Fruit fly (Drosophila melanogaster) whole organism, wandering third instar larva: ENCODE results near the gene Usp12-46.

ENCODE experiments used
- Abd-B ChIP-seq: fragments of >200 bp; optimal IDR thresholded peaks from 2 replicates; lab custom pipeline; 2017; ENCODE audit warnings: missing biosample characterization, missing genetic modification characterization
- CG32264 ChIP-seq: fragments of 200-800 bp; sonication (Bioruptor generic); optimal IDR thresholded peaks from 2 replicates; lab custom pipeline; 2016; ENCODE audit warnings: missing biosample characterization, missing genetic modification characterization
- CG9705 ChIP-seq: fragments of 200-800 bp; sonication (Bioruptor generic); optimal IDR thresholded peaks from 2 replicates; lab custom pipeline; 2018; ENCODE audit warnings: missing biosample characterization, mild to moderate bottlenecking, missing genetic modification characterization
- CrebA ChIP-seq: fragments of 200-800 bp; sonication (Bioruptor generic); optimal IDR thresholded peaks from 2 replicates; lab custom pipeline; 2016; ENCODE audit warnings: missing biosample characterization, mild to moderate bottlenecking, missing genetic modification characterization, borderline replicate concordance
- Dfd ChIP-seq: fragments of >200 bp; optimal IDR thresholded peaks from 2 replicates; lab custom pipeline; 2017; ENCODE audit warnings: missing biosample characterization, missing genetic modification characterization
- GATAd ChIP-seq: sonication (Bioruptor generic); optimal IDR thresholded peaks from 2 replicates; lab custom pipeline; 2016; ENCODE audit warnings: missing biosample characterization, missing genetic modification characterization
- HLH106 ChIP-seq: fragments of 200-800 bp; optimal IDR thresholded peaks from 3 replicates; lab custom pipeline; 2019; ENCODE audit warnings: missing biosample characterization, mild to moderate bottlenecking, missing genetic modification characterization, moderate library complexity
- Hnf4 ChIP-seq: fragments of 200-800 bp; sonication (Bioruptor generic); optimal IDR thresholded peaks from 2 replicates; lab custom pipeline; 2016; ENCODE audit warnings: missing biosample characterization, mild to moderate bottlenecking, missing genetic modification characterization
- Hr78 ChIP-seq: fragments of >200 bp; optimal IDR thresholded peaks from 2 replicates; lab custom pipeline; 2017; ENCODE audit warnings: missing biosample characterization, missing genetic modification characterization
- Hr83 ChIP-seq: fragments of 200-300 bp; sonication (Bioruptor generic); optimal IDR thresholded peaks from 2 replicates; lab custom pipeline; 2016; ENCODE audit warnings: missing biosample characterization, mild to moderate bottlenecking, missing genetic modification characterization, moderate library complexity; ENCODE audit not compliant: poor library complexity, severe bottlenecking
- Jra ChIP-seq: sonication (Bioruptor generic); optimal IDR thresholded peaks from 2 replicates; lab custom pipeline; 2016; ENCODE audit warnings: missing biosample characterization, missing genetic modification characterization
- Mio ChIP-seq: sonication (Bioruptor generic); optimal IDR thresholded peaks from 2 replicates; lab custom pipeline; 2016; ENCODE audit warnings: missing biosample characterization, missing genetic modification characterization
- Myc ChIP-seq: fragments of >200 bp; optimal IDR thresholded peaks from 2 replicates; lab custom pipeline; 2017
- N ChIP-seq: fragments of >200 bp; optimal IDR thresholded peaks from 2 replicates; lab custom pipeline; 2018; ENCODE audit warnings: missing biosample characterization, missing external identifiers, missing genetic modification characterization
- OdsH ChIP-seq: fragments of 200-800 bp; sonication (Bioruptor generic); optimal IDR thresholded peaks from 2 replicates; lab custom pipeline; 2016; ENCODE audit warnings: missing biosample characterization, mild to moderate bottlenecking, missing genetic modification characterization
- Sp1 ChIP-seq: fragments of 200-800 bp; sonication (Bioruptor generic); optimal IDR thresholded peaks from 3 replicates; lab custom pipeline; 2019; ENCODE audit warnings: missing biosample characterization, mild to moderate bottlenecking, missing genetic modification characterization, moderate library complexity
- br ChIP-seq: fragments of 200-800 bp; sonication (Bioruptor generic); optimal IDR thresholded peaks from 2 replicates; lab custom pipeline; 2016; ENCODE audit warnings: missing biosample characterization, missing genetic modification characterization
- brk ChIP-seq: fragments of 200-800 bp; sonication (Bioruptor generic); optimal IDR thresholded peaks from 2 replicates; lab custom pipeline; 2016; ENCODE audit warnings: missing biosample characterization, mild to moderate bottlenecking, missing genetic modification characterization
- dl ChIP-seq, 2 experiments: fragments of 175-275, 200-275 bp in 1 of 2; fragments of 200-275 bp in 1 of 2; sonication (Bioruptor generic); optimal IDR thresholded peaks; lab custom pipeline; 2018; ENCODE audit warnings: mild to moderate bottlenecking in 2 of 2, missing biosample characterization in 2 of 2, missing genetic modification characterization in 2 of 2, moderate library complexity in 2 of 2; ENCODE audit not compliant: partially characterized antibody in 2 of 2, insufficient read depth in 1 of 2
- dmrt93B ChIP-seq: fragments of 200-800 bp; sonication (Bioruptor generic); optimal IDR thresholded peaks from 2 replicates; lab custom pipeline; 2018; ENCODE audit warnings: missing biosample characterization, mild to moderate bottlenecking, missing genetic modification characterization
- dsf ChIP-seq: sonication (Bioruptor generic); optimal IDR thresholded peaks from 2 replicates; lab custom pipeline; 2016; ENCODE audit warnings: missing biosample characterization, missing genetic modification characterization, borderline replicate concordance
- ey ChIP-seq: fragments of 200-800 bp; sonication (Bioruptor generic); optimal IDR thresholded peaks from 2 replicates; lab custom pipeline; 2016; ENCODE audit warnings: missing biosample characterization, missing genetic modification characterization
- foxo ChIP-seq, 2 experiments: fragments of 200-800 bp; sonication (Bioruptor generic); optimal IDR thresholded peaks; 2 replicates in 1 of 2; 3 replicates in 1 of 2; lab custom pipeline; 2016 to 2017; ENCODE audit warnings: missing biosample characterization in 2 of 2, missing genetic modification characterization in 2 of 2
- fru ChIP-seq: fragments of 200-800 bp; sonication (Bioruptor generic); optimal IDR thresholded peaks from 3 replicates; lab custom pipeline; 2016; ENCODE audit warnings: missing biosample characterization, mild to moderate bottlenecking, missing genetic modification characterization
- pan ChIP-seq: fragments of >200 bp; optimal IDR thresholded peaks from 2 replicates; lab custom pipeline; 2017
- psq ChIP-seq: fragments of 200-800 bp; sonication (Bioruptor generic); optimal IDR thresholded peaks from 3 replicates; lab custom pipeline; 2017; ENCODE audit warnings: missing biosample characterization, mild to moderate bottlenecking, missing genetic modification characterization, moderate library complexity
- rgr ChIP-seq: fragments of 200-800 bp; sonication (Bioruptor generic); optimal IDR thresholded peaks from 3 replicates; lab custom pipeline; 2016; ENCODE audit warnings: missing biosample characterization, mild to moderate bottlenecking, missing genetic modification characterization
- sage ChIP-seq: fragments of 200-800 bp; sonication (Bioruptor generic); optimal IDR thresholded peaks from 2 replicates; lab custom pipeline; 2016; ENCODE audit warnings: missing biosample characterization, mild to moderate bottlenecking, missing genetic modification characterization
- sv ChIP-seq: fragments of 200-800 bp; sonication (Bioruptor generic); optimal IDR thresholded peaks from 3 replicates; lab custom pipeline; 2016; ENCODE audit warnings: missing biosample characterization, missing genetic modification characterization
- tai ChIP-seq: sonication (Bioruptor generic); optimal IDR thresholded peaks from 2 replicates; lab custom pipeline; 2016; ENCODE audit warnings: missing biosample characterization, missing genetic modification characterization
- usp ChIP-seq: fragments of >200 bp; optimal IDR thresholded peaks from 2 replicates; lab custom pipeline; 2017; ENCODE audit warnings: missing biosample characterization, missing genetic modification characterization

The Usp12-46 gene

DNA sequence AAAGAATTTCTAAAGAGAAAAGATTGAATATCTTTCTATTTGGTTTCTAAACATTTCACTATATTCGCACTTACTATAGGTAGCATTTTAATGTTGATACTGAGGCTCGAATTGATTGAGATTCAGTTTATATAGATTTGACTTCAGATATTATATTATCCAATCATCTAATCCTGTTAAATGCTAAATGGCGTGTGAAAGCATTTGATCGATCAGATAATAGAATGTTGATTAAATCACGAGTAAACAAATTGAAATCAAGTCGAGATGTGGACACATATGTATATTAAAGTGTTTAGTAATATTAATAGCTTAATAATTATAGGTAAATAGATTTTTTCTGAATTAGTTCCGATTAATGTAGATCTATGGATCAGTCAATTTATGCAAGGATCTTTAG, 20.2 kb downstream of the Usp12-46 start, which contains the start of gene CG43094:
TSS of gene CG43094 (minus strand) at position 101 of the 400 bp plus-strand sequence.
- TF ChIP-seq OdsH (GFP tag; lab: Kevin White, UChicago) (no peak), Sp1 (GFP tag; lab: Kevin White, UChicago) (no peak), dsf (GFP tag; lab: Kevin White, UChicago) (no peak), N (GFP tag; lab: Kevin White, UChicago) (no peak), Myc (lab: Kevin White, UChicago) (no peak), ey (no peak), dmrt93B (GFP tag; lab: Kevin White, UChicago) (no peak), Dfd (no peak), br (GFP tag; lab: Kevin White, UChicago) (no peak), tai (GFP tag; lab: Kevin White, UChicago) (no peak), Hr83 (GFP tag; lab: Kevin White, UChicago) (no peak), fru (GFP tag; lab: Kevin White, UChicago) (no peak), CrebA (GFP tag; lab: Kevin White, UChicago) (no peak), CG9705 (GFP tag; lab: Kevin White, UChicago) (no peak), GATAd (no peak), psq (no peak), Hr78 (GFP tag; lab: Kevin White, UChicago) (no peak), pan (no peak)

DNA sequence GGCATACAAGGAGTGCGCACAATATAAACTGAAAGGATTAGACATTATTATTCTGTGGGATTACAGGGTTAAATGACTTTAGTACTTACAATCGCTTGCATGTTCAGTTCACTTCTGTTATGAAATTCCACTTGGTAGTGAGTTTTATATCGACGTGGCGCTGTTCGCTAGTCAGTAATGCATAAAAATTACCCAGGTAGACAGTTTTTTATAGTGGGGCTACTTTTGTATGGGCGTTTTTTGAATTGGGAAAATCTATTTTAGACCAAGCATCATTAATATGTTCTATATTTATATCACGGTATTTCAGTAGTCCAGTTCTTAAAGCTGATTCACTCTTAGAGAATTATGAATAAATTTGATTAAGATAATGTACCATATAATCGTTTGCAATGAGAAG, 21.0 kb downstream of the Usp12-46 start, which contains the start of gene CG43095:
TSS of gene CG43095 (minus strand) at position 101 of the 400 bp plus-strand sequence.
- no peak for TF ChIP-seq Hnf4 (GFP tag; lab: Kevin White, UChicago)
- no peak for TF ChIP-seq sage (GFP tag; lab: Kevin White, UChicago)
- no peak for TF ChIP-seq Mio (GFP tag; lab: Kevin White, UChicago)
- TF ChIP-seq usp, result no peak
- TF ChIP-seq Hr83 (GFP tag; lab: Kevin White, UChicago), result no peak
- TF ChIP-seq Jra (GFP tag; lab: Kevin White, UChicago), result no peak
- no peak for TF ChIP-seq sv (GFP tag; lab: Kevin White, UChicago)
- no peak for TF ChIP-seq ey
- TF ChIP-seq Dfd, result no peak
- TF ChIP-seq HLH106 (tag; lab: Kevin White, UChicago), result no peak
- no peak for TF ChIP-seq Sp1 (GFP tag; lab: Kevin White, UChicago)
- TF ChIP-seq Hr78 (GFP tag; lab: Kevin White, UChicago), result no peak
- no peak for TF ChIP-seq CG9705 (GFP tag; lab: Kevin White, UChicago)
- no peak for TF ChIP-seq psq
- no peak for TF ChIP-seq dl (GFP tag; optimal IDR thresholded peaks at IDR 0.05; lab: Kevin White, UChicago; ENCODE audit: insufficient read depth in 1 of 2, partially characterized antibody in 2 of 2)
- no peak for TF ChIP-seq Myc (lab: Kevin White, UChicago)
- TF ChIP-seq CG32264 (GFP tag; lab: Kevin White, UChicago), result no peak
- TF ChIP-seq, all 38 proteins: peak for 0

DNA sequence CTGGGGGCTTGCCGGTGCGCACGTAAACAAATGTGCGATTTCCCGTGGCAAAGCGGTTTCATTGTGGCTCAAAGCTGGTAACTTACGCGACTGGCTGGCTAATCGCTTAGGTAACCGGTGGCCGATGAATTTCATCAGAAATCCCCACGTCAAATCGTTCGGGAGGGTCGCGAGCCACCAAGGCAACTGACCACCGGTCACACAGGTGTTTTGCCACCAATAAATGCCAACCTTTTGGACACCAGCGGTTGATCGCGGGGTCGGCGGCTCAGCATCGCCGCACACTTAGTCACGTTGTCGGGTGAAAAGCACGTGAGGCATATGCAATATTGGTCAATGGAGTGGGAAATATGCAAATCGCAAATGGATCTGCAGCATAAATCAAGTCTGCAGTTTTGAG, 25.8 kb downstream of the Usp12-46 start:
- TF ChIP-seq dl (GFP tag; optimal IDR thresholded peaks at IDR 0.05; lab: Kevin White, UChicago; ENCODE audit: insufficient read depth in 1 of 2, partially characterized antibody in 2 of 2) (no peak), foxo (GFP tag; optimal IDR thresholded peaks at IDR 0.05; lab: Kevin White, UChicago) (no peak), psq (no peak), Abd-B (GFP tag; lab: Kevin White, UChicago) (no peak), Sp1 (GFP tag; lab: Kevin White, UChicago) (no peak), GATAd (no peak), Mio (GFP tag; lab: Kevin White, UChicago) (no peak), sage (GFP tag; lab: Kevin White, UChicago) (no peak), Hr78 (GFP tag; lab: Kevin White, UChicago) (no peak), usp (no peak), CG9705 (GFP tag; lab: Kevin White, UChicago) (no peak), brk (GFP tag; lab: Kevin White, UChicago) (no peak), fru (GFP tag; lab: Kevin White, UChicago) (no peak)

DNA sequence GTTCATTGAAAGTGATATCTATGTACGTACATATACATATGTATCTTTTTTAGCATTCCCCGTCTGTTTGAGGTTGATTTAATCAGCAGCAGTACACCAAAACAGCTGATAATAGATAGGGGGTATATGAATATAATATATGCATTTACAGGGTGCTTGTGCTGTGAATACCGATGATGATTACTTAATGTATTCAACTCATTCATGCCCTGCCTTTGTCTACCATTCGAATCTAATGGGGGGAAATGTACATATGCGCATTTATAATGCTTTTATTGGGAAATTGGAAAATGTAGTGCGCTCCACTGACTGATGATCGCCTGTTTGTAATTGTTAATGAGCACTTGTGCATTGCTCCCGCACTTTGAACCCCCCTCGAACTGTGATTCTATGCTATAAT, 29.4 kb downstream of the Usp12-46 start:
- TF ChIP-seq rgr (GFP tag; lab: Kevin White, UChicago), result no peak
- TF ChIP-seq foxo (GFP tag; optimal IDR thresholded peaks at IDR 0.05; lab: Kevin White, UChicago), result no peak
- no peak for TF ChIP-seq pan
- no peak for TF ChIP-seq Hr78 (GFP tag; lab: Kevin White, UChicago)
- TF ChIP-seq OdsH (GFP tag; lab: Kevin White, UChicago), result no peak
- no peak for TF ChIP-seq Myc (lab: Kevin White, UChicago)
